Fruit fly (Drosophila melanogaster): ENCODE measurements around the gene mus312.

Gene mus312

dm6 chr3L:7360324-7360852 is 31.5 kb downstream of the mus312 start, which contains the start of gene Sec63 (continued):
- TF ChIP-seq lilli (GFP tag; optimal IDR thresholded peaks at IDR 0.05) (peak; percentile 51), chif (GFP tag; optimal IDR thresholded peaks at IDR 0.05) (no peak), mirr (GFP tag; optimal IDR thresholded peaks at IDR 0.05) (no peak), CG7357 (GFP tag; IDR thresholded peaks at IDR 0.05) (0 out of 3 replicates have a peak, but pooled peaks have one; percentile 24), pfk (GFP tag; optimal IDR thresholded peaks at IDR 0.05) (peak; percentile 93), dm (GFP tag; optimal IDR thresholded peaks at IDR 0.05) (peak; percentile 72), dati (GFP tag; IDR thresholded peaks at IDR 0.05) (no peak), jigr1 (GFP tag; IDR thresholded peaks at IDR 0.05) (no peak), sr (GFP tag; IDR thresholded peaks at IDR 0.05) (no peak), CG17385 (GFP tag; optimal IDR thresholded peaks at IDR 0.05) (no peak), zfh1 (GFP tag; IDR thresholded peaks at IDR 0.05) (0 out of 3 replicates have a peak, but pooled peaks have one; percentile 40), salm (tag; optimal IDR thresholded peaks at IDR 0.05) (no peak), CG17359 (tag; optimal IDR thresholded peaks at IDR 0.05) (peak; percentile 49), Hr78 (GFP tag; optimal IDR thresholded peaks at IDR 0.05) (no peak), mam (GFP tag; optimal IDR thresholded peaks at IDR 0.05) (peak; percentile 60), tgo (GFP tag; IDR thresholded peaks at IDR 0.05) (no peak; the same call in 1 of the 3 replicates), CG7786 (GFP tag; optimal IDR thresholded peaks at IDR 0.05) (no peak), CG6791 (GFP tag; IDR thresholded peaks at IDR 0.05; ENCODE audit: partially characterized antibody) (peak; percentile 91), CG4854 (GFP tag; optimal IDR thresholded peaks at IDR 0.05) (no peak), CG4730 (GFP tag; IDR thresholded peaks at IDR 0.05) (no peak), ssp (GFP tag; IDR thresholded peaks at IDR 0.05) (0 out of 2 replicates have a peak, but pooled peaks have one; percentile 30), vnd (GFP tag; IDR thresholded peaks at IDR 0.05; ENCODE audit: partially characterized antibody) (peak; percentile 78), CG4617 (GFP tag; optimal IDR thresholded peaks at IDR 0.05; ENCODE audit: borderline replicate concordance) (peak; percentile 43), sob (GFP tag; IDR thresholded peaks at IDR 0.05) (peak; percentile 19; the same call in 1 of the 2 replicates), CG16779 (GFP tag; IDR thresholded peaks at IDR 0.05) (0 out of 2 replicates have a peak, but pooled peaks have one; percentile 42), hth (optimal IDR thresholded peaks at IDR 0.05) (no peak), CG17328 (GFP tag; IDR thresholded peaks at IDR 0.05) (peak; percentile 32; the same call in 1 of the 2 replicates), CG11456 (GFP tag; IDR thresholded peaks at IDR 0.05) (peak; percentile 68; the same call in 1 of the 3 replicates), CG13624 (GFP tag; optimal IDR thresholded peaks at IDR 0.05) (peak; percentile 36), peb (GFP tag; IDR thresholded peaks at IDR 0.05) (no peak), ara (GFP tag; IDR thresholded peaks at IDR 0.05) (peak; percentile 25; the same call in 1 of the 2 replicates), zf30C (GFP tag; optimal IDR thresholded peaks at IDR 0.05) (peak; percentile 3), tx (GFP tag; optimal IDR thresholded peaks at IDR 0.05) (no peak), bcd (GFP tag; optimal IDR thresholded peaks at IDR 0.05) (peak; percentile 33), twi (tag; optimal IDR thresholded peaks at IDR 0.05) (no peak), Eip74EF (GFP tag; optimal IDR thresholded peaks at IDR 0.05) (no peak), CG18262 (tag; optimal IDR thresholded peaks at IDR 0.05) (peak; percentile 26), row (GFP tag; IDR thresholded peaks at IDR 0.05) (peak; percentile 80), onecut (GFP tag; IDR thresholded peaks at IDR 0.05) (0 out of 2 replicates have a peak, but pooled peaks have one; percentile 5), slp2 (GFP tag; optimal IDR thresholded peaks at IDR 0.05) (no peak), ci (GFP tag; IDR thresholded peaks at IDR 0.05) (no peak; the same call in 1 of the 3 replicates), CG8478 (optimal IDR thresholded peaks at IDR 0.05) (no peak), CG9932 (GFP tag; IDR thresholded peaks at IDR 0.05) (peak; percentile 78), CG6175 (GFP tag; IDR thresholded peaks at IDR 0.05) (no peak), CG32767 (GFP tag; IDR thresholded peaks at IDR 0.05) (peak; percentile 20; the same call in 1 of the 2 replicates), scrt (GFP tag; optimal IDR thresholded peaks at IDR 0.05) (no peak), lbe (GFP tag; optimal IDR thresholded peaks at IDR 0.05) (no peak), CG6813 (GFP tag; optimal IDR thresholded peaks at IDR 0.05) (no peak), CG14667 (GFP tag; IDR thresholded peaks at IDR 0.05) (no peak), tup (GFP tag; optimal IDR thresholded peaks at IDR 0.05) (no peak), HLH4C (GFP tag; IDR thresholded peaks at IDR 0.05; ENCODE audit: partially characterized antibody) (peak; percentile 89)

Data from whole organism, embryonic.